Worm (Caenorhabditis elegans): ENCODE results near the gene clh-2.

clh-2 gene

ce11 chrII:11316663-11317062, 35.0 kb upstream of the clh-2 start:
- TF ChIP-seq ceh-36 (tag; optimal IDR thresholded peaks at IDR 0.05) (no peak), F13C5.2 (tag; optimal IDR thresholded peaks at IDR 0.05) (no peak), scrt-1 (GFP tag; IDR thresholded peaks at IDR 0.05) (no peak), tra-4 (tag; optimal IDR thresholded peaks at IDR 0.05) (no peak), hmg-4 (GFP tag; optimal IDR thresholded peaks at IDR 0.05) (no peak), tbx-11 (GFP tag; IDR thresholded peaks at IDR 0.05) (no peak), sea-1 (GFP tag; conservative IDR thresholded peaks at IDR 0.05) (no peak), aly-1 (tag; optimal IDR thresholded peaks at IDR 0.05) (no peak), pes-1 (GFP tag; IDR thresholded peaks at IDR 0.05) (no peak), flt-1 (GFP tag; IDR thresholded peaks at IDR 0.05) (no peak), B0310.2 (tag; optimal IDR thresholded peaks at IDR 0.05) (no peak), ceh-13 (GFP tag; optimal IDR thresholded peaks at IDR 0.05) (no peak), tbx-37 (GFP tag; conservative IDR thresholded peaks at IDR 0.05) (no peak), hmbx-1 (tag; optimal IDR thresholded peaks at IDR 0.05) (no peak), ets-7 (tag; optimal IDR thresholded peaks at IDR 0.05) (no peak), ama-1 (optimal IDR thresholded peaks at IDR 0.05) (no peak), hnd-1 (tag; optimal IDR thresholded peaks at IDR 0.05) (no peak)

ce11 chrII:11319591-11319990, 32.1 kb upstream of the clh-2 start, which contains the start of gene nlp-51:
Gene nlp-51, minus strand, starts transcription at chrII:11319691.
- TF ChIP-seq F13C5.2 (tag; optimal IDR thresholded peaks at IDR 0.05) = no peak
- no peak for TF ChIP-seq tbx-37 (GFP tag; conservative IDR thresholded peaks at IDR 0.05)
- no peak for TF ChIP-seq tbx-11 (GFP tag; IDR thresholded peaks at IDR 0.05)
- no peak for TF ChIP-seq scrt-1 (GFP tag; IDR thresholded peaks at IDR 0.05)
- no peak for TF ChIP-seq pes-1 (GFP tag; IDR thresholded peaks at IDR 0.05)
- no peak for TF ChIP-seq ceh-13 (GFP tag; optimal IDR thresholded peaks at IDR 0.05)
- TF ChIP-seq ama-1 (optimal IDR thresholded peaks at IDR 0.05) = no peak
- no peak for TF ChIP-seq ets-7 (tag; optimal IDR thresholded peaks at IDR 0.05)
- no peak for TF ChIP-seq tra-4 (tag; optimal IDR thresholded peaks at IDR 0.05)
- TF ChIP-seq B0310.2 (tag; optimal IDR thresholded peaks at IDR 0.05) = no peak
- no peak for TF ChIP-seq ceh-36 (tag; optimal IDR thresholded peaks at IDR 0.05)
- TF ChIP-seq hmg-4 (GFP tag; optimal IDR thresholded peaks at IDR 0.05) = no peak
- TF ChIP-seq sea-1 (GFP tag; conservative IDR thresholded peaks at IDR 0.05) = no peak
- TF ChIP-seq hmbx-1 (tag; optimal IDR thresholded peaks at IDR 0.05) = no peak
- no peak for TF ChIP-seq flt-1 (GFP tag; IDR thresholded peaks at IDR 0.05)
- no peak for TF ChIP-seq aly-1 (tag; optimal IDR thresholded peaks at IDR 0.05)
- no peak for TF ChIP-seq hnd-1 (tag; optimal IDR thresholded peaks at IDR 0.05)

- TF ChIP-seq tbx-37 (GFP tag; conservative IDR thresholded peaks at IDR 0.05) (no peak), sea-1 (GFP tag; conservative IDR thresholded peaks at IDR 0.05) (no peak), aly-1 (tag; optimal IDR thresholded peaks at IDR 0.05) (no peak), pes-1 (GFP tag; IDR thresholded peaks at IDR 0.05) (no peak), hmg-4 (GFP tag; optimal IDR thresholded peaks at IDR 0.05) (no peak), scrt-1 (GFP tag; IDR thresholded peaks at IDR 0.05) (no peak), ets-7 (tag; optimal IDR thresholded peaks at IDR 0.05) (no peak), F13C5.2 (tag; optimal IDR thresholded peaks at IDR 0.05) (no peak), tra-4 (tag; optimal IDR thresholded peaks at IDR 0.05) (no peak), ceh-13 (GFP tag; optimal IDR thresholded peaks at IDR 0.05) (no peak), ama-1 (optimal IDR thresholded peaks at IDR 0.05) (no peak)
Measured at ce11 chrII:11329021-11329479, 22.6 kb upstream of the clh-2 start, which contains the start of gene tag-180. Gene tag-180, minus strand, starts transcription at chrII:11329429.

- no peak for TF ChIP-seq B0310.2 (tag; optimal IDR thresholded peaks at IDR 0.05)
- TF ChIP-seq aly-1 (tag; optimal IDR thresholded peaks at IDR 0.05) = no peak
- TF ChIP-seq hmbx-1 (tag; optimal IDR thresholded peaks at IDR 0.05) = no peak
- no peak for TF ChIP-seq ets-7 (tag; optimal IDR thresholded peaks at IDR 0.05)
- TF ChIP-seq F13C5.2 (tag; optimal IDR thresholded peaks at IDR 0.05) = no peak
Measured at ce11 chrII:11333375-11333774, 18.3 kb upstream of the clh-2 start.

ce11 chrII:11333846-11334638, 17.7 kb upstream of the clh-2 start:
- TF ChIP-seq hmbx-1 (tag; optimal IDR thresholded peaks at IDR 0.05) (no peak), B0310.2 (tag; optimal IDR thresholded peaks at IDR 0.05) (no peak), ceh-36 (tag; optimal IDR thresholded peaks at IDR 0.05) (no peak), hnd-1 (tag; optimal IDR thresholded peaks at IDR 0.05) (no peak), pes-1 (GFP tag; IDR thresholded peaks at IDR 0.05) (no peak), scrt-1 (GFP tag; IDR thresholded peaks at IDR 0.05) (no peak), flt-1 (GFP tag; IDR thresholded peaks at IDR 0.05) (no peak), ceh-13 (GFP tag; optimal IDR thresholded peaks at IDR 0.05) (no peak), sea-1 (GFP tag; conservative IDR thresholded peaks at IDR 0.05) (no peak), F13C5.2 (tag; optimal IDR thresholded peaks at IDR 0.05) (no peak), tbx-11 (GFP tag; IDR thresholded peaks at IDR 0.05) (no peak), tra-4 (tag; optimal IDR thresholded peaks at IDR 0.05) (no peak), ets-7 (tag; optimal IDR thresholded peaks at IDR 0.05) (no peak), aly-1 (tag; optimal IDR thresholded peaks at IDR 0.05) (no peak)

- TF ChIP-seq scrt-1 (GFP tag; IDR thresholded peaks at IDR 0.05) (no peak), tbx-37 (GFP tag; conservative IDR thresholded peaks at IDR 0.05) (no peak), flt-1 (GFP tag; IDR thresholded peaks at IDR 0.05) (no peak)
Measured at ce11 chrII:11335670-11336069, 16.0 kb upstream of the clh-2 start.

ce11 chrII:11336163-11336562, 15.5 kb upstream of the clh-2 start:
- TF ChIP-seq B0310.2 (tag; optimal IDR thresholded peaks at IDR 0.05) (no peak), tra-4 (tag; optimal IDR thresholded peaks at IDR 0.05) (no peak), hnd-1 (tag; optimal IDR thresholded peaks at IDR 0.05) (no peak), aly-1 (tag; optimal IDR thresholded peaks at IDR 0.05) (no peak)
